Worm (Caenorhabditis elegans): ENCODE measurements around the gene unc-27.

ce11 chrX:8761060-8761459 is 28.2 kb upstream of the unc-27 start:
- no peak for TF ChIP-seq hnd-1 (tag; optimal IDR thresholded peaks at IDR 0.05)
- no peak for TF ChIP-seq ama-1 (optimal IDR thresholded peaks at IDR 0.05)
- TF ChIP-seq tbx-37 (GFP tag; conservative IDR thresholded peaks at IDR 0.05) = no peak
- TF ChIP-seq flt-1 (GFP tag; IDR thresholded peaks at IDR 0.05) = no peak
- no peak for TF ChIP-seq tra-4 (tag; optimal IDR thresholded peaks at IDR 0.05)
- no peak for TF ChIP-seq ceh-36 (tag; optimal IDR thresholded peaks at IDR 0.05)
- TF ChIP-seq scrt-1 (GFP tag; IDR thresholded peaks at IDR 0.05) = no peak
